Worm (Caenorhabditis elegans) whole organism, young adult: ENCODE data around the gene Y111B2A.12.

Experiments used
- F10E7.11 ChIP-seq: sonication (generic microtip); optimal IDR thresholded peaks from 2 replicates; lab custom pipeline; 2017; ENCODE audit warnings: mild to moderate bottlenecking, missing genetic modification characterization, moderate library complexity, missing compliant biosample characterization
- F23B12.7 ChIP-seq: sonication (generic microtip); optimal IDR thresholded peaks from 2 replicates; lab custom pipeline; 2017; ENCODE audit warnings: missing genetic modification characterization, mild to moderate bottlenecking, missing compliant biosample characterization, antibody characterized with exemption, moderate library complexity; ENCODE audit not compliant: insufficient read depth
- F52B5.7 ChIP-seq: sonication (generic microtip); optimal IDR thresholded peaks from 2 replicates; lab custom pipeline; 2016; ENCODE audit warnings: mild to moderate bottlenecking, missing genetic modification characterization, missing compliant biosample characterization
- F55B11.4 ChIP-seq: sonication (generic microtip); optimal IDR thresholded peaks from 2 replicates; lab custom pipeline; 2016; ENCODE audit warnings: missing compliant biosample characterization, missing genetic modification characterization, borderline replicate concordance; ENCODE audit not compliant: insufficient read depth
- F57C9.4 ChIP-seq: sonication (generic microtip); optimal IDR thresholded peaks from 2 replicates; lab custom pipeline; 2017; ENCODE audit warnings: mild to moderate bottlenecking, missing genetic modification characterization, missing compliant biosample characterization
- K11D2.4 ChIP-seq: fragments of 200-800 bp; sonication (Bioruptor generic); IDR thresholded peaks from 2 replicates; pipeline ENCODE4 v1.3.6; 2022; ENCODE audit warnings: missing genetic modification reagents, missing genetic modification characterization, missing compliant biosample characterization
- Y53F4B.3 ChIP-seq: fragments of 200-800 bp; sonication (Bioruptor generic); IDR thresholded peaks from 2 replicates; pipeline ENCODE4 v1.3.6; 2022; ENCODE audit warnings: missing genetic modification reagents, missing genetic modification characterization, missing compliant biosample characterization
- Y53G8AR.9 ChIP-seq: fragments of 200-800 bp; sonication (Bioruptor generic); conservative IDR thresholded peaks from 2 replicates; pipeline ENCODE4 v1.3.6; 2022; ENCODE audit warnings: missing genetic modification reagents, missing genetic modification characterization, missing compliant biosample characterization
- Y56A3A.18 ChIP-seq: fragments of 200-800 bp; sonication (Bioruptor generic); IDR thresholded peaks from 2 replicates; pipeline ENCODE4 v1.3.6; 2022; ENCODE audit warnings: missing genetic modification reagents, missing genetic modification characterization, missing compliant biosample characterization
- aptf-2 ChIP-seq: fragments of 200-800 bp; sonication (Bioruptor generic); conservative IDR thresholded peaks from 2 replicates; pipeline ENCODE4 v1.3.6; 2022; ENCODE audit warnings: missing genetic modification reagents, missing genetic modification characterization, missing compliant biosample characterization
- atf-7 ChIP-seq: sonication (generic microtip); optimal IDR thresholded peaks from 2 replicates; lab custom pipeline; 2017; ENCODE audit warnings: mild to moderate bottlenecking, missing genetic modification characterization, missing compliant biosample characterization
- athp-1 ChIP-seq: sonication (generic microtip); optimal IDR thresholded peaks from 2 replicates; lab custom pipeline; 2017; ENCODE audit warnings: mild to moderate bottlenecking, missing genetic modification characterization, missing compliant biosample characterization
- attf-5 ChIP-seq: fragments of 200-800 bp; sonication (Bioruptor generic); optimal IDR thresholded peaks from 2 replicates; lab custom pipeline; 2018; ENCODE audit warnings: mild to moderate bottlenecking, missing genetic modification characterization, missing compliant biosample characterization
- attf-6 ChIP-seq: fragments of 200-800 bp; sonication (Bioruptor generic); IDR thresholded peaks from 2 replicates; pipeline ENCODE4 v1.3.6; 2022; ENCODE audit warnings: missing genetic modification reagents, missing genetic modification characterization, missing compliant biosample characterization
- bed-1 ChIP-seq: fragments of 200-800 bp; sonication (Bioruptor generic); IDR thresholded peaks from 2 replicates; pipeline ENCODE4 v1.3.6; 2022; ENCODE audit warnings: missing genetic modification reagents, missing genetic modification characterization, missing compliant biosample characterization
- bed-2 ChIP-seq: fragments of 200-800 bp; sonication (Bioruptor generic); IDR thresholded peaks from 2 replicates; pipeline ENCODE4 v1.3.6; 2022; ENCODE audit warnings: missing genetic modification reagents, missing genetic modification characterization, missing compliant biosample characterization
- ceh-40 ChIP-seq: fragments of 200-800 bp; sonication (Bioruptor generic); IDR thresholded peaks from 2 replicates; pipeline ENCODE4 v1.3.6; 2022; ENCODE audit warnings: missing genetic modification characterization, missing compliant biosample characterization
- ceh-58 ChIP-seq: fragments of 200-800 bp; sonication (Bioruptor generic); IDR thresholded peaks from 2 replicates; pipeline ENCODE4 v1.3.6; 2022; ENCODE audit warnings: missing genetic modification characterization, missing compliant biosample characterization
- die-1 ChIP-seq: sonication (generic microtip); optimal IDR thresholded peaks from 2 replicates; lab custom pipeline; 2016; ENCODE audit warnings: missing genotype, mild to moderate bottlenecking, missing genetic modification characterization, missing compliant biosample characterization
- dox-1 ChIP-seq: fragments of 200-800 bp; sonication (Bioruptor generic); IDR thresholded peaks from 2 replicates; pipeline ENCODE4 v1.3.6; 2022; ENCODE audit warnings: missing genetic modification reagents, missing genetic modification characterization, missing compliant biosample characterization
- efl-1 ChIP-seq: fragments of 150-350 bp; optimal IDR thresholded peaks from 2 replicates; lab custom pipeline; 2014; ENCODE audit warnings: missing biosample characterization, missing genetic modification reagents, missing genetic modification characterization
- egrh-3 ChIP-seq: fragments of 200-800 bp; sonication (Bioruptor generic); IDR thresholded peaks from 2 replicates; pipeline ENCODE4 v1.3.6; 2022; ENCODE audit warnings: missing genetic modification reagents, missing genetic modification characterization, missing compliant biosample characterization
- him-1 ChIP-seq: sonication (generic microtip); optimal IDR thresholded peaks from 2 replicates; lab custom pipeline; 2016; ENCODE audit warnings: missing genotype, missing genetic modification reagents, missing genetic modification characterization, missing compliant biosample characterization
- hlh-12 ChIP-seq: sonication (generic microtip); optimal IDR thresholded peaks from 2 replicates; lab custom pipeline; 2016; ENCODE audit warnings: missing genetic modification characterization, missing compliant biosample characterization
- hmg-20 ChIP-seq: fragments of 200-800 bp; sonication (Bioruptor generic); IDR thresholded peaks from 2 replicates; pipeline ENCODE4 v1.3.6; 2022; ENCODE audit warnings: missing genetic modification reagents, missing genetic modification characterization, missing compliant biosample characterization
- lag-1 ChIP-seq: fragments of 200-800 bp; sonication (Bioruptor generic); IDR thresholded peaks from 2 replicates; pipeline ENCODE4 v1.3.6; 2022; ENCODE audit warnings: missing genetic modification reagents, missing genetic modification characterization, missing compliant biosample characterization
- let-607 ChIP-seq, 2 experiments: fragments of 200-800 bp in 1 of 2; sonication (Bioruptor generic) in 1 of 2; sonication (generic microtip) in 1 of 2; optimal IDR thresholded peaks; 2 replicates each; lab custom pipeline; 2016 to 2018; ENCODE audit warnings: mild to moderate bottlenecking in 2 of 2, missing compliant biosample characterization in 2 of 2, missing genetic modification characterization in 2 of 2, moderate library complexity in 2 of 2, missing genotype in 1 of 2
- lin-54 ChIP-seq: fragments of 200-800 bp; sonication (Bioruptor generic); optimal IDR thresholded peaks from 2 replicates; lab custom pipeline; 2018; ENCODE audit warnings: mild to moderate bottlenecking, missing genetic modification characterization, missing compliant biosample characterization
- lsl-1 ChIP-seq: fragments of 200-800 bp; sonication (Bioruptor generic); optimal IDR thresholded peaks from 2 replicates; lab custom pipeline; 2018; ENCODE audit warnings: mild to moderate bottlenecking, missing genetic modification characterization, moderate library complexity, missing compliant biosample characterization
- lsy-27 ChIP-seq: sonication (generic microtip); optimal IDR thresholded peaks from 2 replicates; lab custom pipeline; 2017; ENCODE audit warnings: missing genetic modification characterization, mild to moderate bottlenecking, missing compliant biosample characterization, antibody characterized with exemption, missing genotype, borderline replicate concordance; ENCODE audit not compliant: insufficient read depth
- madf-10 ChIP-seq: sonication (generic microtip); optimal IDR thresholded peaks from 2 replicates; lab custom pipeline; 2016; ENCODE audit warnings: mild to moderate bottlenecking, missing genetic modification characterization, missing compliant biosample characterization
- madf-8 ChIP-seq: fragments of 200-800 bp; sonication (Bioruptor generic); conservative IDR thresholded peaks from 2 replicates; pipeline ENCODE4 v1.3.6; 2022; ENCODE audit warnings: missing genetic modification reagents, missing genetic modification characterization, missing compliant biosample characterization
- mcd-1 ChIP-seq: fragments of 200-800 bp; sonication (Bioruptor generic); IDR thresholded peaks from 2 replicates; pipeline ENCODE4 v1.3.6; 2022; ENCODE audit warnings: missing genetic modification reagents, missing genetic modification characterization, missing compliant biosample characterization
- mel-28 ChIP-seq: sonication (generic microtip); optimal IDR thresholded peaks from 2 replicates; lab custom pipeline; 2016; ENCODE audit warnings: borderline replicate concordance, mild to moderate bottlenecking, missing genetic modification characterization, missing compliant biosample characterization
- mxl-1 ChIP-seq: sonication (generic microtip); optimal IDR thresholded peaks from 2 replicates; lab custom pipeline; 2016; ENCODE audit warnings: missing genetic modification characterization, missing compliant biosample characterization
- nfya-2 ChIP-seq: fragments of 200-800 bp; sonication (Bioruptor generic); IDR thresholded peaks from 2 replicates; pipeline ENCODE4 v1.3.6; 2022; ENCODE audit warnings: missing genetic modification reagents, missing genetic modification characterization, missing compliant biosample characterization
- nhr-27 ChIP-seq: fragments of 200-800 bp; sonication (Bioruptor generic); optimal IDR thresholded peaks from 2 replicates; lab custom pipeline; 2018; ENCODE audit warnings: mild to moderate bottlenecking, missing genetic modification characterization, moderate library complexity, missing compliant biosample characterization
- nhr-90 ChIP-seq: sonication (generic microtip); optimal IDR thresholded peaks from 2 replicates; lab custom pipeline; 2016; ENCODE audit warnings: missing genotype, mild to moderate bottlenecking, missing genetic modification characterization, missing compliant biosample characterization
- rcor-1 ChIP-seq: fragments of 200-800 bp; sonication (Bioruptor generic); IDR thresholded peaks from 2 replicates; pipeline ENCODE4 v1.3.6; 2022; ENCODE audit warnings: missing genetic modification reagents, missing genetic modification characterization, missing compliant biosample characterization
- sea-2 ChIP-seq: fragments of 200-800 bp; sonication (Bioruptor generic); IDR thresholded peaks from 2 replicates; pipeline ENCODE4 v1.3.6; 2022; ENCODE audit warnings: missing genetic modification characterization, missing compliant biosample characterization
- snpc-1.1 ChIP-seq: sonication (generic microtip); optimal IDR thresholded peaks from 2 replicates; lab custom pipeline; 2017; ENCODE audit warnings: missing genetic modification characterization, mild to moderate bottlenecking, missing compliant biosample characterization, antibody characterized with exemption, moderate library complexity, missing genotype, missing genetic modification reagents; ENCODE audit not compliant: insufficient read depth
- zfh-2 ChIP-seq: fragments of 200-800 bp; sonication (Bioruptor generic); conservative IDR thresholded peaks from 2 replicates; pipeline ENCODE4 v1.3.6; 2022; ENCODE audit warnings: missing genetic modification reagents, missing genetic modification characterization, missing compliant biosample characterization
- zim-3 ChIP-seq: sonication (generic microtip); optimal IDR thresholded peaks from 2 replicates; lab custom pipeline; 2017; ENCODE audit warnings: mild to moderate bottlenecking, missing genetic modification characterization, moderate library complexity, missing compliant biosample characterization
- ztf-18 ChIP-seq: sonication (generic microtip); optimal IDR thresholded peaks from 2 replicates; lab custom pipeline; 2016; ENCODE audit warnings: missing genotype, mild to moderate bottlenecking, missing genetic modification characterization, missing compliant biosample characterization
- ztf-25 ChIP-seq: fragments of 200-800 bp; sonication (Bioruptor generic); IDR thresholded peaks from 2 replicates; pipeline ENCODE4 v1.3.6; 2022; ENCODE audit warnings: missing genetic modification reagents, missing genetic modification characterization, missing compliant biosample characterization
- ztf-26 ChIP-seq: sonication (generic microtip); optimal IDR thresholded peaks from 2 replicates; lab custom pipeline; 2017; ENCODE audit warnings: missing genetic modification characterization, missing compliant biosample characterization

Y111B2A.12 gene

ce11 chrIII:12614161-12614560 lies 5.1 kb downstream of the Y111B2A.12 start:
- TF ChIP-seq dox-1 = no peak
- TF ChIP-seq Y56A3A.18 = 0 out of 2 replicates have a peak, but pooled peaks have one; percentile 15

ce11 chrIII:12614669-12615451 lies 5.8 kb downstream of the Y111B2A.12 start:
- no peak for TF ChIP-seq aptf-2 (GFP tag; lab: Robert Waterston, UW)
- no peak for TF ChIP-seq bed-1
- TF ChIP-seq lsl-1 = no peak
- TF ChIP-seq bed-2 = no peak
- TF ChIP-seq ceh-58 (GFP tag; lab: Robert Waterston, UW) = no peak
- TF ChIP-seq die-1 = no peak
- no peak for TF ChIP-seq lag-1 (GFP tag; lab: Robert Waterston, UW)
- TF ChIP-seq ztf-26 (tag; lab: Kevin White, UChicago) = peak; percentile 33
- TF ChIP-seq zfh-2 (GFP tag; lab: Robert Waterston, UW) = no peak
- no peak for TF ChIP-seq attf-6 (GFP tag; lab: Robert Waterston, UW)
- TF ChIP-seq lin-54 (GFP tag; lab: Kevin White, UChicago) = peak; percentile 31
- 0 out of 2 replicates have a peak, but pooled peaks have one; percentile 61 for TF ChIP-seq sea-2
- TF ChIP-seq F55B11.4 = no peak
- TF ChIP-seq Y53F4B.3 (GFP tag; lab: Robert Waterston, UW) = no peak
- TF ChIP-seq madf-10 (tag; lab: Kevin White, UChicago) = peak; percentile 80
- TF ChIP-seq egrh-3 (GFP tag; lab: Robert Waterston, UW) = no peak
- TF ChIP-seq madf-8 = no peak
- TF ChIP-seq F57C9.4 (tag; lab: Kevin White, UChicago) = no peak
- no peak for TF ChIP-seq nhr-27
- TF ChIP-seq him-1 (tag; lab: Kevin White, UChicago) = no peak
- no peak for TF ChIP-seq F10E7.11 (tag; lab: Kevin White, UChicago)
- no peak for TF ChIP-seq F52B5.7 (tag; lab: Kevin White, UChicago)
- TF ChIP-seq F23B12.7 = peak; percentile 65
- TF ChIP-seq nfya-2 (GFP tag; lab: Robert Waterston, UW) = no peak
- peak; percentile 78; the same call in 1 of the 2 replicates for TF ChIP-seq Y53G8AR.9 (GFP tag; lab: Robert Waterston, UW)
- peak; percentile 14; the same call in 1 of the 2 replicates for TF ChIP-seq K11D2.4
- TF ChIP-seq efl-1 (GFP tag; lab: Kevin White, UChicago) = no peak
- TF ChIP-seq ceh-40 (GFP tag; lab: Robert Waterston, UW) = no peak
- TF ChIP-seq let-607 (tag; optimal IDR thresholded peaks at IDR 0.05; lab: Kevin White, UChicago) = peak; percentile 54 to 79
- TF ChIP-seq mel-28 (tag; lab: Kevin White, UChicago) = no peak
- TF ChIP-seq rcor-1 = no peak
- peak; percentile 51 for TF ChIP-seq mcd-1 (GFP tag; lab: Robert Waterston, UW)
- TF ChIP-seq athp-1 (tag; lab: Kevin White, UChicago) = no peak
- no peak for TF ChIP-seq ztf-25 (GFP tag; lab: Robert Waterston, UW)
- no peak for TF ChIP-seq hmg-20
- peak; percentile 80 for TF ChIP-seq atf-7 (tag; lab: Kevin White, UChicago)
- peak; percentile 44 for TF ChIP-seq nhr-90 (tag; lab: Kevin White, UChicago)
- no peak for TF ChIP-seq mxl-1
- TF ChIP-seq zim-3 (tag; lab: Kevin White, UChicago) = no peak
- TF ChIP-seq ztf-18 (tag; lab: Kevin White, UChicago) = peak; percentile 7
- TF ChIP-seq attf-5 (GFP tag; lab: Kevin White, UChicago) = peak; percentile 64
- TF ChIP-seq lsy-27 = no peak
- TF ChIP-seq hlh-12 (tag; lab: Kevin White, UChicago) = peak; percentile 12
- TF ChIP-seq snpc-1.1 (tag; lab: Kevin White, UChicago) = no peak
